Worm (Caenorhabditis elegans) whole organism, young adult: ENCODE results near the gene R07E5.11.

ENCODE experiments used
- B0261.1 ChIP-seq: sonication (generic microtip); optimal IDR thresholded peaks from 2 replicates; lab custom pipeline; 2016; ENCODE audit warnings: mild to moderate bottlenecking, missing genetic modification characterization, moderate library complexity, missing compliant biosample characterization
- F22D6.2 ChIP-seq: sonication (generic microtip); optimal IDR thresholded peaks from 2 replicates; lab custom pipeline; 2016; ENCODE audit warnings: mild to moderate bottlenecking, missing genetic modification characterization, missing compliant biosample characterization
- F23B12.7 ChIP-seq: sonication (generic microtip); optimal IDR thresholded peaks from 2 replicates; lab custom pipeline; 2017; ENCODE audit warnings: missing genetic modification characterization, mild to moderate bottlenecking, missing compliant biosample characterization, antibody characterized with exemption, moderate library complexity; ENCODE audit not compliant: insufficient read depth
- F33H1.4 ChIP-seq: fragments of 200-800 bp; sonication (Bioruptor generic); IDR thresholded peaks from 2 replicates; pipeline ENCODE4 v1.3.6; 2022; ENCODE audit warnings: missing genetic modification reagents, missing genetic modification characterization, missing compliant biosample characterization
- F39B2.1 ChIP-seq: fragments of 200-800 bp; sonication (Bioruptor generic); IDR thresholded peaks from 2 replicates; pipeline ENCODE4 v1.3.6; 2022; ENCODE audit warnings: missing genetic modification reagents, missing genetic modification characterization, missing compliant biosample characterization
- F49E8.2 ChIP-seq: sonication (generic microtip); optimal IDR thresholded peaks from 3 replicates; lab custom pipeline; 2017; ENCODE audit warnings: missing genetic modification characterization, mild to moderate bottlenecking, missing compliant biosample characterization, antibody characterized with exemption, moderate library complexity; ENCODE audit not compliant: insufficient read depth
- F57A8.1 ChIP-seq: fragments of 200-800 bp; sonication (Bioruptor generic); optimal IDR thresholded peaks from 2 replicates; lab custom pipeline; 2018; ENCODE audit warnings: mild to moderate bottlenecking, missing genetic modification characterization, moderate library complexity, missing compliant biosample characterization
- F57C9.4 ChIP-seq: sonication (generic microtip); optimal IDR thresholded peaks from 2 replicates; lab custom pipeline; 2017; ENCODE audit warnings: mild to moderate bottlenecking, missing genetic modification characterization, missing compliant biosample characterization
- T07F8.4 ChIP-seq: sonication (generic microtip); optimal IDR thresholded peaks from 2 replicates; lab custom pipeline; 2016; ENCODE audit warnings: mild to moderate bottlenecking, missing genetic modification characterization, moderate library complexity, missing compliant biosample characterization
- Y53G8AR.9 ChIP-seq: fragments of 200-800 bp; sonication (Bioruptor generic); conservative IDR thresholded peaks from 2 replicates; pipeline ENCODE4 v1.3.6; 2022; ENCODE audit warnings: missing genetic modification reagents, missing genetic modification characterization, missing compliant biosample characterization
- Y95B8A.8 ChIP-seq: fragments of 200-800 bp; sonication (Bioruptor generic); IDR thresholded peaks from 2 replicates; pipeline ENCODE4 v1.3.6; 2022; ENCODE audit warnings: missing genetic modification reagents, missing genetic modification characterization, missing compliant biosample characterization
- ama-1 ChIP-seq, 3 experiments: fragments of 150-350 bp in 1 of 3; sonication (generic microtip) in 2 of 3; optimal IDR thresholded peaks; 2 replicates each; lab custom pipeline; 2014 to 2018; ENCODE audit warnings: missing biosample characterization in 2 of 3, missing genetic modification characterization in 2 of 3, missing genetic modification reagents in 2 of 3
- attf-5 ChIP-seq: fragments of 200-800 bp; sonication (Bioruptor generic); optimal IDR thresholded peaks from 2 replicates; lab custom pipeline; 2018; ENCODE audit warnings: mild to moderate bottlenecking, missing genetic modification characterization, missing compliant biosample characterization
- bed-2 ChIP-seq: fragments of 200-800 bp; sonication (Bioruptor generic); IDR thresholded peaks from 2 replicates; pipeline ENCODE4 v1.3.6; 2022; ENCODE audit warnings: missing genetic modification reagents, missing genetic modification characterization, missing compliant biosample characterization
- ccch-3 ChIP-seq: fragments of 200-800 bp; sonication (Bioruptor generic); optimal IDR thresholded peaks from 2 replicates; lab custom pipeline; 2018; ENCODE audit warnings: mild to moderate bottlenecking, missing genetic modification characterization, missing compliant biosample characterization
- cebp-1 ChIP-seq, 2 experiments: fragments of 200-800 bp in 1 of 2; sonication (Bioruptor generic) in 1 of 2; sonication (generic microtip) in 1 of 2; IDR thresholded peaks in 1 of 2; optimal IDR thresholded peaks in 1 of 2; 2 replicates each; pipeline versions ENCODE4 v1.3.6 to Lab custom; 2017 to 2022; ENCODE audit warnings: missing compliant biosample characterization in 2 of 2, missing genetic modification characterization in 2 of 2, mild to moderate bottlenecking in 1 of 2, missing genetic modification reagents in 1 of 2, moderate library complexity in 1 of 2
- ceh-27 ChIP-seq: fragments of 200-800 bp; sonication (Bioruptor generic); optimal IDR thresholded peaks from 2 replicates; lab custom pipeline; 2018; ENCODE audit warnings: mild to moderate bottlenecking, missing genetic modification characterization, moderate library complexity, missing compliant biosample characterization
- ceh-79 ChIP-seq: sonication (generic microtip); optimal IDR thresholded peaks from 2 replicates; lab custom pipeline; 2017; ENCODE audit warnings: mild to moderate bottlenecking, missing genetic modification characterization, missing compliant biosample characterization
- ceh-91 ChIP-seq: fragments of 200-800 bp; sonication (Bioruptor generic); IDR thresholded peaks from 2 replicates; pipeline ENCODE4 v1.3.6; 2022; ENCODE audit warnings: missing genetic modification reagents, missing genetic modification characterization, missing compliant biosample characterization
- dox-1 ChIP-seq: fragments of 200-800 bp; sonication (Bioruptor generic); IDR thresholded peaks from 2 replicates; pipeline ENCODE4 v1.3.6; 2022; ENCODE audit warnings: missing genetic modification reagents, missing genetic modification characterization, missing compliant biosample characterization
- dpff-1 ChIP-seq: sonication (generic microtip); optimal IDR thresholded peaks from 2 replicates; lab custom pipeline; 2017; ENCODE audit warnings: mild to moderate bottlenecking, missing genetic modification characterization, missing compliant biosample characterization
- efl-1 ChIP-seq: fragments of 150-350 bp; optimal IDR thresholded peaks from 2 replicates; lab custom pipeline; 2014; ENCODE audit warnings: missing biosample characterization, missing genetic modification reagents, missing genetic modification characterization
- egl-18 ChIP-seq: fragments of 200-800 bp; sonication (Bioruptor generic); IDR thresholded peaks from 2 replicates; pipeline ENCODE4 v1.3.6; 2022; ENCODE audit warnings: missing genetic modification reagents, missing genetic modification characterization, missing compliant biosample characterization
- egl-44 ChIP-seq: fragments of 200-800 bp; sonication (Bioruptor generic); IDR thresholded peaks from 2 replicates; pipeline ENCODE4 v1.3.6; 2022; ENCODE audit warnings: missing genetic modification reagents, missing genetic modification characterization, missing compliant biosample characterization
- ekl-4 ChIP-seq: fragments of 200-800 bp; sonication (Bioruptor generic); IDR thresholded peaks from 2 replicates; pipeline ENCODE4 v1.3.6; 2022; ENCODE audit warnings: missing genetic modification reagents, missing genetic modification characterization, missing compliant biosample characterization
- hmg-1.2 ChIP-seq: fragments of 200-800 bp; sonication (Bioruptor generic); IDR thresholded peaks from 2 replicates; pipeline ENCODE4 v1.3.6; 2022; ENCODE audit warnings: missing genetic modification reagents, missing genetic modification characterization, missing compliant biosample characterization
- hsf-1 ChIP-seq: fragments of 200-800 bp; sonication (Bioruptor generic); IDR thresholded peaks from 2 replicates; pipeline ENCODE4 v1.3.6; 2022; ENCODE audit warnings: missing genetic modification reagents, missing genetic modification characterization, missing compliant biosample characterization
- lin-26 ChIP-seq: fragments of 200-800 bp; sonication (Bioruptor generic); IDR thresholded peaks from 2 replicates; pipeline ENCODE4 v1.3.6; 2022; ENCODE audit warnings: missing genetic modification reagents, missing genetic modification characterization, missing compliant biosample characterization
- lsl-1 ChIP-seq: fragments of 200-800 bp; sonication (Bioruptor generic); optimal IDR thresholded peaks from 2 replicates; lab custom pipeline; 2018; ENCODE audit warnings: mild to moderate bottlenecking, missing genetic modification characterization, moderate library complexity, missing compliant biosample characterization
- madf-3 ChIP-seq: fragments of 200-800 bp; sonication (Bioruptor generic); IDR thresholded peaks from 2 replicates; pipeline ENCODE4 v1.3.6; 2022; ENCODE audit warnings: missing genetic modification reagents, missing genetic modification characterization, missing compliant biosample characterization
- mcd-1 ChIP-seq: fragments of 200-800 bp; sonication (Bioruptor generic); IDR thresholded peaks from 2 replicates; pipeline ENCODE4 v1.3.6; 2022; ENCODE audit warnings: missing genetic modification reagents, missing genetic modification characterization, missing compliant biosample characterization
- mel-28 ChIP-seq: sonication (generic microtip); optimal IDR thresholded peaks from 2 replicates; lab custom pipeline; 2016; ENCODE audit warnings: borderline replicate concordance, mild to moderate bottlenecking, missing genetic modification characterization, missing compliant biosample characterization
- mes-4 ChIP-seq: sonication (generic microtip); optimal IDR thresholded peaks from 2 replicates; lab custom pipeline; 2016; ENCODE audit warnings: missing genotype, missing genetic modification characterization, missing compliant biosample characterization
- nfya-1 ChIP-seq: sonication (generic microtip); optimal IDR thresholded peaks from 2 replicates; lab custom pipeline; 2017; ENCODE audit warnings: antibody characterized with exemption, missing compliant biosample characterization, missing genetic modification characterization, borderline replicate concordance; ENCODE audit not compliant: insufficient read depth
- nfya-2 ChIP-seq: fragments of 200-800 bp; sonication (Bioruptor generic); IDR thresholded peaks from 2 replicates; pipeline ENCODE4 v1.3.6; 2022; ENCODE audit warnings: missing genetic modification reagents, missing genetic modification characterization, missing compliant biosample characterization
- nfyb-1 ChIP-seq: fragments of 200-800 bp; sonication (Bioruptor generic); IDR thresholded peaks from 2 replicates; pipeline ENCODE4 v1.3.6; 2022; ENCODE audit warnings: missing genetic modification reagents, missing genetic modification characterization, missing compliant biosample characterization
- nhr-120 ChIP-seq: fragments of 200-800 bp; sonication (Bioruptor generic); IDR thresholded peaks from 2 replicates; pipeline ENCODE4 v1.3.6; 2022; ENCODE audit warnings: missing genetic modification characterization, missing compliant biosample characterization
- nhr-27 ChIP-seq: fragments of 200-800 bp; sonication (Bioruptor generic); optimal IDR thresholded peaks from 2 replicates; lab custom pipeline; 2018; ENCODE audit warnings: mild to moderate bottlenecking, missing genetic modification characterization, moderate library complexity, missing compliant biosample characterization
- snpc-1.3 ChIP-seq: sonication (generic microtip); optimal IDR thresholded peaks from 2 replicates; lab custom pipeline; 2017; ENCODE audit warnings: missing genetic modification characterization, mild to moderate bottlenecking, missing compliant biosample characterization, antibody characterized with exemption, moderate library complexity, missing genotype, missing genetic modification reagents; ENCODE audit not compliant: insufficient read depth
- tlf-1 ChIP-seq: fragments of 200-800 bp; sonication (Bioruptor generic); optimal IDR thresholded peaks from 2 replicates; lab custom pipeline; 2018; ENCODE audit warnings: mild to moderate bottlenecking, missing genetic modification characterization, missing compliant biosample characterization

The R07E5.11 gene

ce11 chrIII:4405986-4406385 is 9.0 kb downstream of the R07E5.11 start, which contains the start of gene rnp-4:
TSS of gene rnp-4 (plus strand) at chrIII:4406286.
- TF ChIP-seq dox-1: no peak
- no peak for TF ChIP-seq mcd-1 (GFP tag; lab: Robert Waterston, UW)
- TF ChIP-seq nhr-27 (tag; lab: Kevin White, UChicago): no peak
- peak; percentile 39; the same call in 1 of the 2 replicates for TF ChIP-seq lin-26
- no peak for TF ChIP-seq madf-3 (GFP tag; lab: Robert Waterston, UW)
- no peak for TF ChIP-seq ceh-91 (GFP tag; lab: Robert Waterston, UW)
- no peak for TF ChIP-seq F39B2.1 (GFP tag; lab: Robert Waterston, UW)
- TF ChIP-seq Y53G8AR.9 (GFP tag; lab: Robert Waterston, UW): 0 out of 2 replicates have a peak, but pooled peaks have one; percentile 17
- TF ChIP-seq hsf-1: 0 out of 2 replicates have a peak, but pooled peaks have one; percentile 29
- TF ChIP-seq bed-2 (GFP tag; lab: Robert Waterston, UW): no peak
- TF ChIP-seq mes-4 (tag; lab: Kevin White, UChicago): no peak
- TF ChIP-seq F57C9.4 (tag; lab: Kevin White, UChicago): no peak
- no peak for TF ChIP-seq F33H1.4 (GFP tag; lab: Robert Waterston, UW)
- TF ChIP-seq snpc-1.3: no peak
- TF ChIP-seq ccch-3 (GFP tag; lab: Kevin White, UChicago): no peak
- no peak for TF ChIP-seq ceh-27 (GFP tag; lab: Kevin White, UChicago)
- TF ChIP-seq T07F8.4: no peak
- TF ChIP-seq egl-44 (GFP tag; lab: Robert Waterston, UW): no peak
- TF ChIP-seq lsl-1 (GFP tag; lab: Kevin White, UChicago): no peak
- TF ChIP-seq mel-28 (tag; lab: Kevin White, UChicago): no peak
- no peak for TF ChIP-seq cebp-1 (GFP tag; IDR thresholded peaks at IDR 0.05; lab: Robert Waterston, UW)
- TF ChIP-seq cebp-1 (tag; optimal IDR thresholded peaks at IDR 0.05; lab: Kevin White, UChicago): no peak

ce11 chrIII:4404339-4404836 is 10.6 kb downstream of the R07E5.11 start, which contains the start of the genes R07E5.17 and snfc-5:
TSS of gene R07E5.17 (minus strand) at chrIII:4404436.
TSS of gene snfc-5 (plus strand) at chrIII:4404786.
- TF ChIP-seq ekl-4 (GFP tag; lab: Robert Waterston, UW) (no peak), tlf-1 (no peak), nfya-2 (GFP tag; lab: Robert Waterston, UW) (no peak), nfya-1 (no peak), B0261.1 (tag; lab: Kevin White, UChicago) (no peak), mes-4 (tag; lab: Kevin White, UChicago) (no peak), F23B12.7 (peak; percentile 32), egl-18 (GFP tag; lab: Robert Waterston, UW) (no peak), dpff-1 (tag; lab: Kevin White, UChicago) (no peak), nfyb-1 (no peak), attf-5 (GFP tag; lab: Kevin White, UChicago) (peak; percentile 68), F57A8.1 (no peak), madf-3 (GFP tag; lab: Robert Waterston, UW) (peak; percentile 92), F22D6.2 (tag; lab: Kevin White, UChicago) (no peak), ceh-79 (no peak), cebp-1 (GFP tag; IDR thresholded peaks at IDR 0.05; lab: Robert Waterston, UW) (no peak), cebp-1 (tag; optimal IDR thresholded peaks at IDR 0.05; lab: Kevin White, UChicago) (no peak), mcd-1 (GFP tag; lab: Robert Waterston, UW) (0 out of 2 replicates have a peak, but pooled peaks have one; percentile 22), nhr-120 (GFP tag; lab: Robert Waterston, UW) (no peak), efl-1 (GFP tag; lab: Kevin White, UChicago) (no peak), ama-1 (optimal IDR thresholded peaks at IDR 0.05; lab: Kevin White, UChicago) (no peak), ama-1 (GFP tag; optimal IDR thresholded peaks at IDR 0.05; lab: Kevin White, UChicago) (no peak), hmg-1.2 (GFP tag; lab: Robert Waterston, UW) (peak; percentile 15; the same call in 1 of the 2 replicates), Y95B8A.8 (GFP tag; lab: Robert Waterston, UW) (no peak), F49E8.2 (tag; lab: Kevin White, UChicago) (no peak), dox-1 (0 out of 2 replicates have a peak, but pooled peaks have one; percentile 28)
